Worm (Caenorhabditis elegans): Measurements from ENCODE around the gene mlcd-1.

DNA sequence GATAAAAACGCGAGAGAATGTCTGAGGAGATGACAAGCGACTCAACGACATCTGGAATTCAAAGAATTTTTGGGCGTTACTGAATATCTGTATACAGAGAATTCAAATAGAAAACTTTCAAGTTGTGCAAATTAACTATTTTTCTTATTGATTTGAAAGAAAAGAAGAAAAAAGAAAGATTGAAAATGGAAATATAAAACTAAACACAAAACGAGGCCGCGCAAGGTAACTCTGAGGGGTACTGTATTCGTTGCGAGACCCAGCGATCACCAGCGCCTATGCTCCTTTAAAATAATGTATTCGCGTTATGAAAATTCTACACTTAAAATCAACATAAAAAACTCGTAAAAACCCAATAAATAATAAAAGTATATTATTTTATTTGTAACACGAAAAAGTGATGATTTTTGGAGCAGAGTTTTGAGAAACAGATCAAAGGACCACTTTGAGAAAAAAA lies 27.9 kb upstream of the mlcd-1 start, which contains the start of gene asb-1:
- TF ChIP-seq bed-3 (GFP tag; optimal IDR thresholded peaks at IDR 0.05) (no peak), nhr-237 (tag; optimal IDR thresholded peaks at IDR 0.05) (no peak)
